Fruit fly (Drosophila melanogaster) whole organism, embryonic: ENCODE data around the gene CG6610.

Experiments used
- Bteb2 ChIP-seq: fragments of 200-800 bp; sonication (Bioruptor generic); optimal IDR thresholded peaks from 2 replicates; lab custom pipeline; 2016; ENCODE audit warnings: missing biosample characterization, missing genetic modification characterization
- CG10209 ChIP-seq: fragments of 200-800 bp; sonication (Bioruptor generic); optimal IDR thresholded peaks from 3 replicates; lab custom pipeline; 2017; ENCODE audit warnings: missing biosample characterization, mild to moderate bottlenecking, missing genetic modification characterization, missing genetic modification reagents
- CG10267 ChIP-seq: fragments of 200-800 bp; sonication (Bioruptor generic); optimal IDR thresholded peaks from 2 replicates; lab custom pipeline; 2018; ENCODE audit warnings: missing biosample characterization, mild to moderate bottlenecking, missing genetic modification characterization, moderate library complexity
- CG10366 ChIP-seq: fragments of 200-800 bp; sonication (Bioruptor generic); IDR thresholded peaks from 2 replicates; pipeline ENCODE4 v1.3.6; 2022; ENCODE audit warnings: missing biosample characterization, missing genetic modification characterization
- CG10654 ChIP-seq: fragments of 200-800 bp; sonication (Bioruptor generic); optimal IDR thresholded peaks from 2 replicates; lab custom pipeline; 2016; ENCODE audit warnings: missing biosample characterization, missing genetic modification characterization
- CG11093 ChIP-seq: fragments of 200-800 bp; sonication (Bioruptor generic); IDR thresholded peaks from 3 replicates; pipeline ENCODE4 v1.3.6; 2022; ENCODE audit warnings: missing biosample characterization, missing genetic modification characterization
- CG12071 ChIP-seq: fragments of 200-800 bp; sonication (Bioruptor generic); optimal IDR thresholded peaks from 3 replicates; lab custom pipeline; 2018; ENCODE audit warnings: missing biosample characterization, mild to moderate bottlenecking, missing genetic modification characterization
- CG12942 ChIP-seq: fragments of 200-800 bp; sonication (Bioruptor generic); optimal IDR thresholded peaks from 3 replicates; lab custom pipeline; 2016; ENCODE audit warnings: missing biosample characterization, missing genetic modification characterization
- CG1792 ChIP-seq: fragments of 200-800 bp; sonication (Bioruptor generic); optimal IDR thresholded peaks from 2 replicates; lab custom pipeline; 2016; ENCODE audit warnings: missing biosample characterization, missing genetic modification characterization
- CG1832 ChIP-seq: fragments of 200-800 bp; sonication (Bioruptor generic); optimal IDR thresholded peaks from 2 replicates; lab custom pipeline; 2017; ENCODE audit warnings: missing biosample characterization, mild to moderate bottlenecking, missing genetic modification characterization, inconsistent platforms
- CG2202 ChIP-seq: fragments of 200-800 bp; sonication (Bioruptor generic); optimal IDR thresholded peaks from 2 replicates; lab custom pipeline; 2018; ENCODE audit warnings: missing biosample characterization, mild to moderate bottlenecking, missing genetic modification characterization
- CG30020 ChIP-seq: fragments of 200-800 bp; optimal IDR thresholded peaks from 2 replicates; lab custom pipeline; 2019; ENCODE audit warnings: missing biosample characterization, mild to moderate bottlenecking, missing genetic modification characterization, moderate library complexity
- CG4820 ChIP-seq: fragments of 200-800 bp; sonication (Bioruptor generic); optimal IDR thresholded peaks from 3 replicates; lab custom pipeline; 2016; ENCODE audit warnings: missing biosample characterization, missing genetic modification characterization
- CG7372 ChIP-seq: fragments of 200-800 bp; sonication (Bioruptor generic); IDR thresholded peaks from 2 replicates; pipeline ENCODE4 v1.3.6; 2022; ENCODE audit warnings: missing biosample characterization, missing genetic modification characterization
- CG7928 ChIP-seq: fragments of 200-800 bp; sonication (Bioruptor generic); optimal IDR thresholded peaks from 2 replicates; lab custom pipeline; 2017; ENCODE audit warnings: missing biosample characterization, mild to moderate bottlenecking, missing genetic modification characterization
- CG8290 ChIP-seq, 3 experiments: fragments of 200-800 bp; sonication (Bioruptor generic); optimal IDR thresholded peaks; 2 replicates each; lab custom pipeline; 2016 to 2019; ENCODE audit warnings: missing biosample characterization in 3 of 3, missing genetic modification characterization in 3 of 3, mild to moderate bottlenecking in 2 of 3, moderate library complexity in 1 of 3
- Dfd ChIP-seq, 2 experiments: fragments of >200 bp; optimal IDR thresholded peaks; 2 replicates each; lab custom pipeline; 2017; ENCODE audit warnings: missing biosample characterization in 2 of 2, missing genetic modification characterization in 2 of 2
- Hr78 ChIP-seq, 2 experiments: fragments of 200-800 bp in 1 of 2; fragments of >200 bp in 1 of 2; sonication (Bioruptor generic) in 1 of 2; optimal IDR thresholded peaks; 2 replicates each; lab custom pipeline; 2017 to 2019; ENCODE audit warnings: missing biosample characterization in 2 of 2, missing genetic modification characterization in 2 of 2, mild to moderate bottlenecking in 1 of 2, moderate library complexity in 1 of 2
- Meics ChIP-seq: fragments of 200-800 bp; sonication (Bioruptor generic); optimal IDR thresholded peaks from 2 replicates; lab custom pipeline; 2017; ENCODE audit warnings: missing biosample characterization, mild to moderate bottlenecking, missing genetic modification characterization
- Mrtf ChIP-seq: fragments of 200-800 bp; sonication (Bioruptor generic); IDR thresholded peaks from 3 replicates; pipeline ENCODE4 v1.3.6; 2022; ENCODE audit warnings: missing biosample characterization, missing genetic modification characterization
- Nf-YA ChIP-seq: fragments of 200-800 bp; sonication (Bioruptor generic); IDR thresholded peaks from 2 replicates; pipeline ENCODE4 v1.3.6; 2022; ENCODE audit warnings: missing biosample characterization, missing genetic modification characterization
- Oaz ChIP-seq: fragments of 200-800 bp; sonication (Bioruptor generic); IDR thresholded peaks from 2 replicates; pipeline ENCODE4 v1.3.6; 2022; ENCODE audit warnings: missing biosample characterization, missing genetic modification characterization
- Rfx ChIP-seq: fragments of 200-800 bp; sonication (Bioruptor generic); IDR thresholded peaks from 2 replicates; pipeline ENCODE4 v1.3.6; 2022; ENCODE audit warnings: missing biosample characterization, missing genetic modification characterization
- Xbp1 ChIP-seq: fragments of 200-800 bp; sonication (Bioruptor generic); optimal IDR thresholded peaks from 3 replicates; lab custom pipeline; 2016; ENCODE audit warnings: missing biosample characterization, mild to moderate bottlenecking, missing genetic modification characterization
- ab ChIP-seq: fragments of 200-800 bp; sonication (Bioruptor generic); optimal IDR thresholded peaks from 2 replicates; lab custom pipeline; 2016; ENCODE audit warnings: missing biosample characterization, missing genetic modification characterization
- ara ChIP-seq: fragments of 200-800 bp; sonication (Bioruptor generic); IDR thresholded peaks from 2 replicates; pipeline ENCODE4 v1.3.6; 2022; ENCODE audit warnings: missing biosample characterization, missing genetic modification characterization
- ase ChIP-seq: fragments of 200-800 bp; sonication (Bioruptor generic); IDR thresholded peaks from 3 replicates; pipeline ENCODE4 v1.3.6; 2022; ENCODE audit warnings: missing biosample characterization, missing genetic modification characterization
- bsh ChIP-seq, 2 experiments: fragments of 200-800 bp; sonication (Bioruptor generic); optimal IDR thresholded peaks; 2 replicates each; lab custom pipeline; 2017 to 2018; ENCODE audit warnings: mild to moderate bottlenecking in 2 of 2, missing biosample characterization in 2 of 2, missing genetic modification characterization in 2 of 2, moderate library complexity in 1 of 2
- cad ChIP-seq: fragments of >200 bp; optimal IDR thresholded peaks from 2 replicates; lab custom pipeline; 2017; ENCODE audit warnings: missing biosample characterization, missing genetic modification characterization
- cg ChIP-seq: fragments of 200-800 bp; sonication (Bioruptor generic); optimal IDR thresholded peaks from 3 replicates; lab custom pipeline; 2019; ENCODE audit warnings: missing biosample characterization, mild to moderate bottlenecking, missing genetic modification characterization, moderate library complexity
- dan ChIP-seq: fragments of 200-800 bp; sonication (Bioruptor generic); IDR thresholded peaks from 2 replicates; pipeline ENCODE4 v1.3.6; 2022; ENCODE audit warnings: missing biosample characterization, missing genetic modification characterization
- dm ChIP-seq: fragments of 200-800 bp; sonication (Bioruptor generic); optimal IDR thresholded peaks from 3 replicates; lab custom pipeline; 2016; ENCODE audit warnings: missing biosample characterization, missing genetic modification characterization
- esg ChIP-seq: fragments of 200-800 bp; sonication (Bioruptor generic); conservative IDR thresholded peaks from 2 replicates; pipeline ENCODE4 v1.3.6; 2022; ENCODE audit warnings: missing biosample characterization, missing genetic modification characterization
- eyg ChIP-seq: fragments of 200-800 bp; sonication (Bioruptor generic); optimal IDR thresholded peaks from 3 replicates; lab custom pipeline; 2016; ENCODE audit warnings: missing biosample characterization, missing genetic modification characterization
- gcm ChIP-seq: fragments of 200-800 bp; sonication (Bioruptor generic); optimal IDR thresholded peaks from 2 replicates; lab custom pipeline; 2019; ENCODE audit warnings: missing biosample characterization, mild to moderate bottlenecking, missing genetic modification characterization, moderate library complexity
- h ChIP-seq: fragments of >200 bp; optimal IDR thresholded peaks from 2 replicates; lab custom pipeline; 2017
- hbn ChIP-seq: fragments of 200-800 bp; sonication (Bioruptor generic); IDR thresholded peaks from 2 replicates; pipeline ENCODE4 v1.3.6; 2022; ENCODE audit warnings: missing biosample characterization, missing genetic modification characterization; ENCODE audit not compliant: partially characterized antibody
- hkb ChIP-seq, 2 experiments: fragments of 200-800 bp in 1 of 2; fragments of >200 bp in 1 of 2; sonication (Bioruptor generic) in 1 of 2; IDR thresholded peaks in 1 of 2; optimal IDR thresholded peaks in 1 of 2; 2 replicates each; pipeline versions ENCODE4 v1.3.6 to Lab custom; 2017 to 2022; ENCODE audit warnings: missing biosample characterization in 1 of 2, missing genetic modification characterization in 1 of 2
- jing ChIP-seq: fragments of 200-800 bp; sonication (Bioruptor generic); optimal IDR thresholded peaks from 2 replicates; lab custom pipeline; 2018; ENCODE audit warnings: missing biosample characterization, mild to moderate bottlenecking, missing genetic modification characterization
- ken ChIP-seq: fragments of 200-800 bp; sonication (Bioruptor generic); IDR thresholded peaks from 3 replicates; pipeline ENCODE4 v1.3.6; 2022; ENCODE audit warnings: missing biosample characterization, missing genetic modification characterization
- nau ChIP-seq: fragments of 200-800 bp; sonication (Bioruptor generic); optimal IDR thresholded peaks from 3 replicates; lab custom pipeline; 2017; ENCODE audit warnings: missing biosample characterization, mild to moderate bottlenecking, missing genetic modification characterization, missing genetic modification reagents
- odd ChIP-seq: fragments of 200-800 bp; sonication (Bioruptor generic); optimal IDR thresholded peaks from 2 replicates; lab custom pipeline; 2017; ENCODE audit warnings: missing biosample characterization, mild to moderate bottlenecking, missing genetic modification characterization
- org-1 ChIP-seq: fragments of 200-800 bp; sonication (Bioruptor generic); optimal IDR thresholded peaks from 2 replicates; lab custom pipeline; 2017; ENCODE audit warnings: missing biosample characterization, missing genetic modification characterization
- pita ChIP-seq: fragments of 200-800 bp; sonication (Bioruptor generic); optimal IDR thresholded peaks from 2 replicates; lab custom pipeline; 2017; ENCODE audit warnings: missing biosample characterization, mild to moderate bottlenecking, missing genetic modification characterization
- pnt ChIP-seq: fragments of 200-800 bp; sonication (Bioruptor generic); optimal IDR thresholded peaks from 3 replicates; lab custom pipeline; 2016; ENCODE audit warnings: missing biosample characterization, missing genetic modification characterization
- pzg ChIP-seq: fragments of 200-800 bp; sonication (Bioruptor generic); optimal IDR thresholded peaks from 3 replicates; lab custom pipeline; 2018; ENCODE audit warnings: missing biosample characterization, mild to moderate bottlenecking, missing genetic modification characterization, moderate library complexity
- sens ChIP-seq: fragments of 200-800 bp; sonication (Bioruptor generic); peaks from one replicate; lab custom pipeline; 2016; ENCODE audit warnings: missing biosample characterization, missing genetic modification characterization
- tup ChIP-seq: fragments of 200-800 bp; sonication (Bioruptor generic); optimal IDR thresholded peaks from 2 replicates; lab custom pipeline; 2016; ENCODE audit warnings: missing biosample characterization, mild to moderate bottlenecking, missing genetic modification characterization, moderate library complexity
- yki ChIP-seq: fragments of >200 bp; optimal IDR thresholded peaks from 3 replicates; lab custom pipeline; 2018

CG6610 gene

DNA sequence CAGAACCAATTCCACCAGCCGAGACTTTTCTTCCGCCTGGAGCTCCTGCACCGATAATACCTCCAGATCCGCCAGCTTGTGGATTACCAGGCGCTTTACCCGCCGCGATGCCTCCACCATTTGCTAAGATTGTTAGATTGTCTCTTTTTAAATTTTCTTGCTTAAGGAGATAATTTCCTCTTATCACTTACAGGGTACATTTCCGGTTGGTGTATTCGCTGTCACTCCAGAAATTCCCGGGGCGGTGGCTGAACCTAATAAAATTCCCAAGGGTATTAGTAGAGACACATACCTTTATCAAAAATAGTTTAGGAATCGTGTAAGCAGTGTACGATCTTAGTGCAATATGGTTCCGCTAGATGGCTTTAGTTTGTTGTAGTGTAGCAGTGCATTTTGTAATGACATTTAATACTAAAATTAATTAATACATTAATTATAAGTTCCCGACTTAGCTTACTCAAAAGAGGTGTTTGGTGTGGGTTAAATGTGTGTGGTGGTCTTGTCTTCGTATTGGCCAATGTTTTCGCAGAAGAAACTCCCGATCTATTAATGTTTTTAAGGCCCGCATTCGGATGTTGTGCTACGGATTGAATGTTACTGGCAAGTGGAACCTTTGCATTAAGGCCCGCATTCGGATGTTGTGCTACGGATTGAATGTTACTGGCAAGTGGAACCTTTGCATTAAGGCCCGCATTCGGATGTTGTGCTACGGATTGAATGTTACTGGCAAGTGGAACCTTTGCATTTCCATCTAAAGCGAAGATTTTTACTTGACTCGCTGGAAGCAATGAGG, 49.5 kb downstream of the CG6610 start (continued):
- TF ChIP-seq cad (no peak), dm (GFP tag; lab: Kevin White, UChicago) (peak; percentile 5), pita (GFP tag; lab: Kevin White, UChicago) (peak; percentile 74), CG11093 (no peak; the same call in 2 of the 3 replicates), bsh (GFP tag; optimal IDR thresholded peaks at IDR 0.05; lab: Kevin White, UChicago) (peak in 1 of 2 experiments; percentile 62), h (lab: Kevin White, UChicago) (no peak), Mrtf (GFP tag; lab: Robert Waterston, UW) (peak; percentile 60; the same call in 2 of the 3 replicates), dan (GFP tag; lab: Robert Waterston, UW) (no peak), CG4820 (GFP tag; lab: Kevin White, UChicago) (peak; percentile 47), ase (GFP tag; lab: Robert Waterston, UW) (peak; percentile 79), cg (GFP tag; lab: Kevin White, UChicago) (no peak), CG10654 (GFP tag; lab: Kevin White, UChicago) (peak; percentile 75), CG1832 (GFP tag; lab: Kevin White, UChicago) (no peak), nau (GFP tag; lab: Kevin White, UChicago) (peak; percentile 87), Oaz (GFP tag; lab: Robert Waterston, UW) (peak; percentile 59), CG1792 (GFP tag; lab: Kevin White, UChicago) (peak; percentile 56), Xbp1 (peak; percentile 60), tup (GFP tag; lab: Kevin White, UChicago) (no peak), Bteb2 (GFP tag; lab: Kevin White, UChicago) (no peak), eyg (GFP tag; lab: Kevin White, UChicago) (peak; percentile 82), CG30020 (tag; lab: Kevin White, UChicago) (peak; percentile 97), CG10267 (tag; lab: Kevin White, UChicago) (peak; percentile 70), ara (GFP tag; lab: Robert Waterston, UW) (peak; percentile 83), sens (GFP tag; lab: Kevin White, UChicago) (peak; percentile 98), gcm (GFP tag; lab: Kevin White, UChicago) (peak; percentile 54), Rfx (peak; percentile 91), CG12942 (no peak), Dfd (GFP tag; optimal IDR thresholded peaks at IDR 0.05; lab: Kevin White, UChicago) (peak in 1 of 2 experiments; percentile 83), Hr78 (GFP tag; optimal IDR thresholded peaks at IDR 0.05; lab: Kevin White, UChicago) (no peak), CG8290 (GFP tag; optimal IDR thresholded peaks at IDR 0.05; lab: Kevin White, UChicago) (peak; percentile 66), CG8290 (tag; optimal IDR thresholded peaks at IDR 0.05; lab: Kevin White, UChicago) (peak; percentile 24 to 83), yki (lab: Kevin White, UChicago) (peak; percentile 38), pnt (GFP tag; lab: Kevin White, UChicago) (no peak), CG7372 (GFP tag; lab: Robert Waterston, UW) (peak; percentile 83), Meics (GFP tag; lab: Kevin White, UChicago) (peak; percentile 89), pzg (peak; percentile 17), ken (peak; percentile 82), hkb (optimal IDR thresholded peaks at IDR 0.05; lab: Kevin White, UChicago) (peak; percentile 59), hkb (GFP tag; IDR thresholded peaks at IDR 0.05; lab: Robert Waterston, UW) (peak; percentile 91), jing (GFP tag; lab: Kevin White, UChicago) (peak; percentile 41), ab (GFP tag; lab: Kevin White, UChicago) (no peak), CG12071 (GFP tag; lab: Kevin White, UChicago) (peak; percentile 92), esg (GFP tag; lab: Robert Waterston, UW) (peak; percentile 25), CG10366 (peak; percentile 72), org-1 (peak; percentile 57), hbn (GFP tag; lab: Robert Waterston, UW) (no peak), CG7928 (GFP tag; lab: Kevin White, UChicago) (peak; percentile 18), CG10209 (GFP tag; lab: Kevin White, UChicago) (peak; percentile 73), Nf-YA (GFP tag; lab: Robert Waterston, UW) (peak; percentile 83), odd (peak; percentile 75), CG2202 (tag; lab: Kevin White, UChicago) (peak; percentile 59)
